Fruit fly (Drosophila melanogaster): ENCODE results near the gene crn.
A peak's percentile ranks its signal among the peaks of the same experiment; 100 is the strongest.

The crn gene

dm6 chrX:2293294-2293988 is 43.7 kb upstream of the crn start, which contains the start of gene CG2865 (continued):
- TF ChIP-seq unc-4 (GFP tag; IDR thresholded peaks at IDR 0.05; ENCODE audit: partially characterized antibody): peak; percentile 45; the same call in 1 of the 2 replicates
- peak; percentile 79 for TF ChIP-seq ase (GFP tag; IDR thresholded peaks at IDR 0.05)
- TF ChIP-seq CG16815 (GFP tag; optimal IDR thresholded peaks at IDR 0.05): peak; percentile 88
- TF ChIP-seq Fer2 (tag; optimal IDR thresholded peaks at IDR 0.05): peak; percentile 94
- peak; percentile 88 for TF ChIP-seq CG11723 (GFP tag; optimal IDR thresholded peaks at IDR 0.05)
- peak; percentile 73 for TF ChIP-seq E2f2 (GFP tag; IDR thresholded peaks at IDR 0.05)
- peak; percentile 13 for TF ChIP-seq Dp (GFP tag; optimal IDR thresholded peaks at IDR 0.05)
- TF ChIP-seq Mad (GFP tag; optimal IDR thresholded peaks at IDR 0.05): peak; percentile 58
- TF ChIP-seq schlank (tag; optimal IDR thresholded peaks at IDR 0.05): peak; percentile 90
- TF ChIP-seq ac (GFP tag; optimal IDR thresholded peaks at IDR 0.05): peak; percentile 77
- TF ChIP-seq CG1529 (GFP tag; optimal IDR thresholded peaks at IDR 0.05): peak; percentile 93
- peak; percentile 41; the same call in 1 of the 2 replicates for TF ChIP-seq GATAe (GFP tag; conservative IDR thresholded peaks at IDR 0.05)
- peak; percentile 66 for TF ChIP-seq grn (GFP tag; optimal IDR thresholded peaks at IDR 0.05)
- peak; percentile 64 for TF ChIP-seq Bgb (GFP tag; IDR thresholded peaks at IDR 0.05; ENCODE audit: partially characterized antibody)
- peak; percentile 77 for TF ChIP-seq HmgD (GFP tag; optimal IDR thresholded peaks at IDR 0.05)
- TF ChIP-seq CG10366 (GFP tag; IDR thresholded peaks at IDR 0.05): peak; percentile 73
- TF ChIP-seq Eip74EF (GFP tag; optimal IDR thresholded peaks at IDR 0.05): peak in 1 of 2 experiments; percentile 96
- peak; percentile 82 for TF ChIP-seq ERR (GFP tag; optimal IDR thresholded peaks at IDR 0.05)
- TF ChIP-seq sob (GFP tag; IDR thresholded peaks at IDR 0.05): peak; percentile 89
- TF ChIP-seq amos (GFP tag; IDR thresholded peaks at IDR 0.05; ENCODE audit: partially characterized antibody): peak; percentile 46; the same call in 1 of the 2 replicates
- peak; percentile 74 for TF ChIP-seq p53 (GFP tag; optimal IDR thresholded peaks at IDR 0.05)
- TF ChIP-seq twi (tag; optimal IDR thresholded peaks at IDR 0.05): peak; percentile 91
- TF ChIP-seq pita (GFP tag; optimal IDR thresholded peaks at IDR 0.05): no peak
- peak; percentile 53; the same call in 1 of the 2 replicates for TF ChIP-seq bowl (GFP tag; IDR thresholded peaks at IDR 0.05)
- peak; percentile 68 for TF ChIP-seq CG2116 (GFP tag; optimal IDR thresholded peaks at IDR 0.05)
- no peak for TF ChIP-seq Lpt (GFP tag; optimal IDR thresholded peaks at IDR 0.05)
- TF ChIP-seq Six4 (GFP tag; optimal IDR thresholded peaks at IDR 0.05): peak; percentile 88
- TF ChIP-seq CG4282 (GFP tag; optimal IDR thresholded peaks at IDR 0.05): peak; percentile 76
- TF ChIP-seq vvl (GFP tag; IDR thresholded peaks at IDR 0.05): peak; percentile 94
- peak; percentile 97 for TF ChIP-seq CG15269 (tag; optimal IDR thresholded peaks at IDR 0.05)
- peak in 1 of 2 experiments; percentile 62 for TF ChIP-seq tll (GFP tag; optimal IDR thresholded peaks at IDR 0.05)
- TF ChIP-seq CoRest (tag; optimal IDR thresholded peaks at IDR 0.05): peak; percentile 97
- TF ChIP-seq ewg (GFP tag; optimal IDR thresholded peaks at IDR 0.05): peak; percentile 88
- peak; percentile 92 for TF ChIP-seq CG12071 (GFP tag; optimal IDR thresholded peaks at IDR 0.05)
- TF ChIP-seq CG10267 (tag; optimal IDR thresholded peaks at IDR 0.05): peak; percentile 91
- TF ChIP-seq pros (GFP tag; optimal IDR thresholded peaks at IDR 0.05): peak; percentile 93
- peak; percentile 95 for TF ChIP-seq salm (tag; optimal IDR thresholded peaks at IDR 0.05)
- peak; percentile 85 for TF ChIP-seq jing (GFP tag; optimal IDR thresholded peaks at IDR 0.05)
- TF ChIP-seq CG3995 (GFP tag; optimal IDR thresholded peaks at IDR 0.05): peak; percentile 72
- no peak for TF ChIP-seq Sin3A (optimal IDR thresholded peaks at IDR 0.05)
- TF ChIP-seq Hsf (GFP tag; optimal IDR thresholded peaks at IDR 0.05): peak; percentile 94
- peak; percentile 98 for TF ChIP-seq Fer1 (GFP tag; optimal IDR thresholded peaks at IDR 0.05)
- TF ChIP-seq CG7987 (GFP tag; optimal IDR thresholded peaks at IDR 0.05): peak; percentile 85
- peak; percentile 95 for TF ChIP-seq CG12219 (GFP tag; optimal IDR thresholded peaks at IDR 0.05)
- peak; percentile 82 for TF ChIP-seq luna (GFP tag; optimal IDR thresholded peaks at IDR 0.05)
- TF ChIP-seq danr (GFP tag; IDR thresholded peaks at IDR 0.05): peak; percentile 76
- peak; percentile 90 for TF ChIP-seq NK7.1 (GFP tag; optimal IDR thresholded peaks at IDR 0.05)
- TF ChIP-seq CG10274 (GFP tag; optimal IDR thresholded peaks at IDR 0.05): peak; percentile 79
- peak; percentile 93 for TF ChIP-seq CG11695 (GFP tag; IDR thresholded peaks at IDR 0.05)
